Fruit fly (Drosophila melanogaster): ENCODE data around the gene Pomp.

The Pomp gene

DNA sequence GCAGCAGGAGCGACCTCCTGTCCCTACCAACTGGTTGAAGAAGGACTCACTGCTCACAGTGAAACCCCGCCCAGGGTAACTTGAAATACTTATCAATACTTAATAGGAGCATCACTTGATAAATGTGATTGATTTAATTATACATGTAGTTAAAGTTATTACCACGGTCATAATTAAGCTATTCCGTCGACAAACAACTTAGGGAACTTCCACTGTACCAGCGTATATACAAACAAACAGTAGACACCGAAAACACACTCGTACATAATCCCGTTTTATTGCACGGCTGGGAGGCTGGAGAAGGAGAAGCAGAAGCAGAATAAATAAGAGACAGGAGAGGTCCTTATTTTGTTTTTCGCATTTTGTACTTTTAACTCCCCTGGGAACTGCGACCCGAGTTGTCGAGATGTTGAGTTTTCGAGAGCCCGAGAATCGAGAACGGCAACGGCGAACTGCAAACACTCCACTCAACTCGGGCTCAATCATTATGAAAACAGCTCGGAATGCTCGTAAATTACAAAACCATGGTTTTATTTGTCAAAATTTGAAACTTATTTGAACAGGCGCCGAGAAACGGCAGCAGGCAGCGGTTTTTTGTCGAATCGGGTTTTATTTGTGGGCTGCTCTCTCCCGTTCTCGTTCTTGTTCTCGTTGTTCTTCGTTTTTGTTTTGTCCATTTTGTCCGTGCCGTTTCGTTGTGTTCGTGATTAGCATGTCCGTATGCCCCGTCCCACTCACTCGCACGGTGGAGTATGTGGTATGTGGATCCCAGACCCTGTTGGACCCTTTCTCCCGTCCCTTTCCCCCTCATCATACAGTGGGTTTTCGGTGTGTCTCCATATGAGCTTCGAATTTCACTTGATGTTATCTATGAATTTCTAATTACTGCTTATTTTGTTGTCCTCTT lies 12.8 kb downstream of the Pomp start (continued):
- peak; percentile 65 for TF ChIP-seq Poxn (GFP tag; IDR thresholded peaks at IDR 0.05)
- TF ChIP-seq CG18599 (GFP tag; optimal IDR thresholded peaks at IDR 0.05): peak; percentile 96
- TF ChIP-seq wdn (GFP tag; IDR thresholded peaks at IDR 0.05): peak; percentile 58; the same call in 1 of the 2 replicates
- TF ChIP-seq ase (GFP tag; IDR thresholded peaks at IDR 0.05): peak; percentile 47; the same call in 1 of the 3 replicates
- no peak for TF ChIP-seq zen2 (GFP tag; IDR thresholded peaks at IDR 0.05; ENCODE audit: partially characterized antibody)
- TF ChIP-seq CG14710 (tag; optimal IDR thresholded peaks at IDR 0.05): peak; percentile 36
- TF ChIP-seq CG12769 (tag; optimal IDR thresholded peaks at IDR 0.05): peak; percentile 93
- TF ChIP-seq CG31388 (GFP tag; optimal IDR thresholded peaks at IDR 0.05): no peak
- peak; percentile 91 for TF ChIP-seq kni (GFP tag; optimal IDR thresholded peaks at IDR 0.05)
- TF ChIP-seq CG15479 (GFP tag; optimal IDR thresholded peaks at IDR 0.05): no peak
- TF ChIP-seq CG2199 (GFP tag; IDR thresholded peaks at IDR 0.05): peak; percentile 86; the same call in 2 of the 3 replicates
- TF ChIP-seq CG18619 (GFP tag; optimal IDR thresholded peaks at IDR 0.05): peak; percentile 66
- TF ChIP-seq eyg (GFP tag; optimal IDR thresholded peaks at IDR 0.05): peak; percentile 75
- TF ChIP-seq Taf1 (GFP tag; IDR thresholded peaks at IDR 0.05): peak; percentile 78
- TF ChIP-seq run (tag; optimal IDR thresholded peaks at IDR 0.05): no peak
- TF ChIP-seq CoRest (tag; optimal IDR thresholded peaks at IDR 0.05): peak; percentile 68
- TF ChIP-seq Fer2 (tag; optimal IDR thresholded peaks at IDR 0.05): peak; percentile 63
- TF ChIP-seq ash1 (GFP tag; optimal IDR thresholded peaks at IDR 0.05): peak; percentile 58
- peak; percentile 92 for TF ChIP-seq lab (GFP tag; optimal IDR thresholded peaks at IDR 0.05)
- peak; percentile 71; the same call in 1 of the 3 replicates for TF ChIP-seq CG11695 (GFP tag; IDR thresholded peaks at IDR 0.05)
- TF ChIP-seq CG6791 (GFP tag; IDR thresholded peaks at IDR 0.05; ENCODE audit: partially characterized antibody): no peak
- TF ChIP-seq CG9797 (GFP tag; optimal IDR thresholded peaks at IDR 0.05): no peak
- TF ChIP-seq bbx (GFP tag; IDR thresholded peaks at IDR 0.05; ENCODE audit: partially characterized antibody): 0 out of 2 replicates have a peak, but pooled peaks have one; percentile 17
- peak; percentile 83 for TF ChIP-seq CG8765 (GFP tag; IDR thresholded peaks at IDR 0.05)
- TF ChIP-seq CG8388 (GFP tag; optimal IDR thresholded peaks at IDR 0.05): peak; percentile 36
- no peak for TF ChIP-seq CG33557 (GFP tag; optimal IDR thresholded peaks at IDR 0.05)
- TF ChIP-seq CG10209 (GFP tag; optimal IDR thresholded peaks at IDR 0.05): peak; percentile 76
- TF ChIP-seq Bteb2 (GFP tag; optimal IDR thresholded peaks at IDR 0.05): peak; percentile 69
- TF ChIP-seq Scr (GFP tag; IDR thresholded peaks at IDR 0.05; ENCODE audit: partially characterized antibody): no peak
- no peak for TF ChIP-seq insv (GFP tag; optimal IDR thresholded peaks at IDR 0.05)
- peak; percentile 43 for TF ChIP-seq ac (GFP tag; optimal IDR thresholded peaks at IDR 0.05)
- TF ChIP-seq Med (GFP tag): peak; percentile 99
- TF ChIP-seq Hmx (GFP tag; optimal IDR thresholded peaks at IDR 0.05): no peak
- peak; percentile 77 for TF ChIP-seq CG1603 (tag; optimal IDR thresholded peaks at IDR 0.05)
- peak; percentile 85 for TF ChIP-seq CG7839 (tag; optimal IDR thresholded peaks at IDR 0.05)
- TF ChIP-seq Oli (tag; optimal IDR thresholded peaks at IDR 0.05): peak; percentile 64
- peak; percentile 68 for TF ChIP-seq Abd-B (GFP tag; optimal IDR thresholded peaks at IDR 0.05)
- no peak for TF ChIP-seq pan (optimal IDR thresholded peaks at IDR 0.05)
- peak in 1 of 2 experiments; percentile 77 for TF ChIP-seq pan (GFP tag; optimal IDR thresholded peaks at IDR 0.05 in 1 of 2, IDR thresholded peaks at IDR 0.05 in 1 of 2)
- peak; percentile 52 for TF ChIP-seq chn (GFP tag; optimal IDR thresholded peaks at IDR 0.05)
- peak; percentile 73; the same call in 2 of the 3 replicates for TF ChIP-seq otp (GFP tag; IDR thresholded peaks at IDR 0.05)
- no peak for TF ChIP-seq prd (optimal IDR thresholded peaks at IDR 0.05)
- peak; percentile 80 for TF ChIP-seq prd (GFP tag; IDR thresholded peaks at IDR 0.05)
- TF ChIP-seq Ets97D (GFP tag; optimal IDR thresholded peaks at IDR 0.05): peak; percentile 25
- TF ChIP-seq CG12744 (GFP tag; optimal IDR thresholded peaks at IDR 0.05): peak; percentile 62
- no peak for TF ChIP-seq Hr78 (GFP tag; optimal IDR thresholded peaks at IDR 0.05)
- no peak for TF ChIP-seq mld (GFP tag; IDR thresholded peaks at IDR 0.05; ENCODE audit: partially characterized antibody)
